Fruit fly (Drosophila melanogaster) whole organism, prepupa: ENCODE measurements around the gene Taf12.

Source experiments
- Blimp-1 ChIP-seq: fragments of 200-800 bp; sonication (Bioruptor generic); optimal IDR thresholded peaks from 3 replicates; lab custom pipeline; 2017; ENCODE audit warnings: missing biosample characterization, missing genetic modification characterization, mild to moderate bottlenecking, moderate library complexity, missing genetic modification reagents
- CG10631 ChIP-seq: fragments of 200-800 bp; sonication (Bioruptor generic); optimal IDR thresholded peaks from 2 replicates; lab custom pipeline; 2016; ENCODE audit warnings: missing biosample characterization, missing genetic modification characterization
- CG11294 ChIP-seq: fragments of 200-800 bp; sonication (Bioruptor generic); IDR thresholded peaks from 2 replicates; pipeline ENCODE4 v1.3.6; 2022; ENCODE audit warnings: missing biosample characterization, missing genetic modification characterization
- CG11762 ChIP-seq: fragments of 200-800 bp; sonication (Bioruptor generic); optimal IDR thresholded peaks from 3 replicates; lab custom pipeline; 2016; ENCODE audit warnings: missing biosample characterization, missing genetic modification characterization; ENCODE audit not compliant: insufficient read depth
- CG15336 ChIP-seq: fragments of 200-800 bp; sonication (Bioruptor generic); IDR thresholded peaks from 2 replicates; pipeline ENCODE4 v1.3.6; 2022; ENCODE audit warnings: missing biosample characterization, missing genetic modification characterization
- CG16779 ChIP-seq: fragments of 200-800 bp; sonication (Bioruptor generic); optimal IDR thresholded peaks from 3 replicates; lab custom pipeline; 2017; ENCODE audit warnings: missing biosample characterization, mild to moderate bottlenecking, missing genetic modification characterization
- CG3032 ChIP-seq: fragments of 200-800 bp; optimal IDR thresholded peaks from 2 replicates; lab custom pipeline; 2019; ENCODE audit warnings: missing biosample characterization, mild to moderate bottlenecking, missing genetic modification characterization, moderate library complexity
- CG31627 ChIP-seq: fragments of 200-800 bp; sonication (Bioruptor generic); optimal IDR thresholded peaks from 3 replicates; lab custom pipeline; 2016; ENCODE audit warnings: missing biosample characterization, missing genetic modification characterization
- CG32006 ChIP-seq: fragments of 200-800 bp; sonication (Bioruptor generic); optimal IDR thresholded peaks from 3 replicates; lab custom pipeline; 2017; ENCODE audit warnings: missing biosample characterization, mild to moderate bottlenecking, missing genetic modification characterization
- CG3919 ChIP-seq: fragments of 200-800 bp; sonication (Bioruptor generic); optimal IDR thresholded peaks from 3 replicates; lab custom pipeline; 2016; ENCODE audit warnings: missing biosample characterization, missing genetic modification characterization
- CG4318 ChIP-seq: fragments of 200-800 bp; sonication (Bioruptor generic); optimal IDR thresholded peaks from 3 replicates; lab custom pipeline; 2017; ENCODE audit warnings: missing biosample characterization, mild to moderate bottlenecking, missing genetic modification characterization
- CG6276 ChIP-seq: fragments of 200-800 bp; sonication (Bioruptor generic); optimal IDR thresholded peaks from 2 replicates; lab custom pipeline; 2017; ENCODE audit warnings: missing biosample characterization, mild to moderate bottlenecking, missing genetic modification characterization
- CG6792 ChIP-seq: fragments of 200-800 bp; sonication (Bioruptor generic); optimal IDR thresholded peaks from 3 replicates; lab custom pipeline; 2016; ENCODE audit warnings: missing biosample characterization, missing genetic modification characterization
- CG6808 ChIP-seq: fragments of 200-800 bp; sonication (Bioruptor generic); optimal IDR thresholded peaks from 3 replicates; lab custom pipeline; 2017; ENCODE audit warnings: missing biosample characterization, missing genetic modification characterization, mild to moderate bottlenecking, moderate library complexity, missing genetic modification reagents
- CG6854 ChIP-seq: fragments of 200-800 bp; sonication (Bioruptor generic); optimal IDR thresholded peaks from 2 replicates; lab custom pipeline; 2017; ENCODE audit warnings: missing biosample characterization, mild to moderate bottlenecking, missing genetic modification characterization
- CG8319 ChIP-seq: fragments of 200-800 bp; sonication (Bioruptor generic); optimal IDR thresholded peaks from 3 replicates; lab custom pipeline; 2016; ENCODE audit warnings: missing biosample characterization, missing genetic modification characterization
- CG8632 ChIP-seq: fragments of 200-800 bp; sonication (Bioruptor generic); optimal IDR thresholded peaks from 3 replicates; lab custom pipeline; 2016; ENCODE audit warnings: missing biosample characterization, missing genetic modification characterization
- Eip75B ChIP-seq: fragments of 200-800 bp; sonication (Bioruptor generic); optimal IDR thresholded peaks from 3 replicates; lab custom pipeline; 2016; ENCODE audit warnings: missing biosample characterization, missing genetic modification characterization
- Eip78C ChIP-seq: fragments of 200-800 bp; sonication (Bioruptor generic); peaks from one replicate; lab custom pipeline; 2016; ENCODE audit warnings: missing biosample characterization, missing genetic modification characterization
- Ets96B ChIP-seq: fragments of 200-800 bp; optimal IDR thresholded peaks from 2 replicates; lab custom pipeline; 2019; ENCODE audit warnings: missing biosample characterization, mild to moderate bottlenecking, missing genetic modification characterization, moderate library complexity
- Gug ChIP-seq: fragments of 200-800 bp; sonication (Bioruptor generic); IDR thresholded peaks from 2 replicates; pipeline ENCODE4 v1.3.6; 2022; ENCODE audit warnings: missing biosample characterization, missing genetic modification characterization
- Hr38 ChIP-seq: sonication (Bioruptor generic); optimal IDR thresholded peaks from 2 replicates; lab custom pipeline; 2016; ENCODE audit warnings: missing biosample characterization, missing genetic modification characterization
- Hr4 ChIP-seq: fragments of 200-800 bp; sonication (Bioruptor generic); optimal IDR thresholded peaks from 3 replicates; lab custom pipeline; 2016; ENCODE audit warnings: missing biosample characterization, missing genetic modification characterization
- Lpt ChIP-seq: fragments of 200-800 bp; sonication (Bioruptor generic); optimal IDR thresholded peaks from 3 replicates; lab custom pipeline; 2016; ENCODE audit warnings: missing biosample characterization, missing genetic modification characterization
- Met ChIP-seq: fragments of 200-800 bp; sonication (Bioruptor generic); optimal IDR thresholded peaks from 3 replicates; lab custom pipeline; 2016; ENCODE audit warnings: missing biosample characterization, missing genetic modification characterization
- OdsH ChIP-seq: fragments of 200-800 bp; sonication (Bioruptor generic); optimal IDR thresholded peaks from 3 replicates; lab custom pipeline; 2016; ENCODE audit warnings: missing biosample characterization, missing genetic modification characterization
- Smox ChIP-seq: fragments of 200-800 bp; sonication (Bioruptor generic); optimal IDR thresholded peaks from 3 replicates; lab custom pipeline; 2016; ENCODE audit warnings: missing biosample characterization, missing genetic modification characterization
- Sox102F ChIP-seq: fragments of 200-800 bp; sonication (Bioruptor generic); optimal IDR thresholded peaks from 2 replicates; lab custom pipeline; 2016; ENCODE audit warnings: missing biosample characterization, mild to moderate bottlenecking, missing genetic modification characterization
- Sox14 ChIP-seq: fragments of 200-800 bp; sonication (Bioruptor generic); optimal IDR thresholded peaks from 3 replicates; lab custom pipeline; 2016; ENCODE audit warnings: missing biosample characterization, missing genetic modification characterization
- Sox15 ChIP-seq: fragments of 200-800 bp; sonication (Bioruptor generic); optimal IDR thresholded peaks from 3 replicates; lab custom pipeline; 2016; ENCODE audit warnings: missing biosample characterization, missing genetic modification characterization
- achi ChIP-seq: fragments of 200-800 bp; sonication (Bioruptor generic); optimal IDR thresholded peaks from 3 replicates; lab custom pipeline; 2016; ENCODE audit warnings: missing biosample characterization, missing genetic modification characterization
- cyc ChIP-seq: fragments of 200-800 bp; sonication (Bioruptor generic); optimal IDR thresholded peaks from 3 replicates; lab custom pipeline; 2016; ENCODE audit warnings: missing biosample characterization, missing genetic modification characterization
- dac ChIP-seq: fragments of 200-800 bp; sonication (Bioruptor generic); optimal IDR thresholded peaks from 2 replicates; lab custom pipeline; 2017; ENCODE audit warnings: missing biosample characterization, mild to moderate bottlenecking, missing genetic modification characterization
- dsx ChIP-seq: fragments of 200-800 bp; optimal IDR thresholded peaks from 3 replicates; lab custom pipeline; 2019; ENCODE audit warnings: missing biosample characterization, mild to moderate bottlenecking, missing genetic modification characterization, moderate library complexity; ENCODE audit not compliant: poor library complexity, severe bottlenecking
- eg ChIP-seq: fragments of 200-800 bp; sonication (Bioruptor generic); IDR thresholded peaks from 3 replicates; pipeline ENCODE4 v1.3.6; 2022; ENCODE audit warnings: missing biosample characterization, missing genetic modification characterization
- esn ChIP-seq: fragments of 200-800 bp; sonication (Bioruptor generic); optimal IDR thresholded peaks from 2 replicates; lab custom pipeline; 2016; ENCODE audit warnings: missing biosample characterization, mild to moderate bottlenecking, missing genetic modification characterization, moderate library complexity
- fd85E ChIP-seq: fragments of 200-800 bp; sonication (Bioruptor generic); optimal IDR thresholded peaks from 3 replicates; lab custom pipeline; 2016; ENCODE audit warnings: missing biosample characterization, missing genetic modification characterization
- lz ChIP-seq: fragments of 200-800 bp; sonication (Bioruptor generic); optimal IDR thresholded peaks from 3 replicates; lab custom pipeline; 2016; ENCODE audit warnings: missing biosample characterization, missing genetic modification characterization
- net ChIP-seq: fragments of 200-800 bp; sonication (Bioruptor generic); optimal IDR thresholded peaks from 3 replicates; lab custom pipeline; 2016; ENCODE audit warnings: missing biosample characterization, missing genetic modification characterization
- salr ChIP-seq, 2 experiments: fragments of 200-800 bp; sonication (Bioruptor generic); optimal IDR thresholded peaks; 3 replicates each; lab custom pipeline; 2016 to 2018; ENCODE audit warnings: missing biosample characterization in 2 of 2, missing genetic modification characterization in 2 of 2, mild to moderate bottlenecking in 1 of 2
- spab ChIP-seq: fragments of 200-800 bp; sonication (Bioruptor generic); optimal IDR thresholded peaks from 2 replicates; lab custom pipeline; 2017; ENCODE audit warnings: missing biosample characterization, mild to moderate bottlenecking, missing genetic modification characterization, missing genetic modification reagents
- ss ChIP-seq, 2 experiments: fragments of 200-800 bp; sonication (Bioruptor generic); optimal IDR thresholded peaks; 2 replicates in 1 of 2; 3 replicates in 1 of 2; lab custom pipeline; 2017 to 2018; ENCODE audit warnings: mild to moderate bottlenecking in 2 of 2, missing biosample characterization in 2 of 2, missing genetic modification characterization in 2 of 2, moderate library complexity in 1 of 2
- svp ChIP-seq: fragments of 200-800 bp; sonication (Bioruptor generic); peaks from one replicate; lab custom pipeline; 2016; ENCODE audit warnings: missing biosample characterization, missing genetic modification characterization
- topi ChIP-seq: fragments of 200-800 bp; sonication (Bioruptor generic); optimal IDR thresholded peaks from 3 replicates; lab custom pipeline; 2016; ENCODE audit warnings: missing biosample characterization, missing genetic modification characterization
- vri ChIP-seq: fragments of 200-800 bp; sonication (Bioruptor generic); optimal IDR thresholded peaks from 3 replicates; lab custom pipeline; 2016; ENCODE audit warnings: missing biosample characterization, mild to moderate bottlenecking, missing genetic modification characterization

Gene Taf12

dm6 chr3R:11661712-11662111 lies 17.8 kb downstream of the Taf12 start (continued):
- TF ChIP-seq CG16779 (tag; lab: Kevin White, UChicago) (no peak), CG6276 (GFP tag; lab: Kevin White, UChicago) (peak; percentile 53), Smox (GFP tag; lab: Kevin White, UChicago) (no peak), CG10631 (GFP tag; lab: Kevin White, UChicago) (peak; percentile 43), CG32006 (GFP tag; lab: Kevin White, UChicago) (peak; percentile 64), achi (GFP tag; lab: Kevin White, UChicago) (peak; percentile 52), fd85E (GFP tag; lab: Kevin White, UChicago) (no peak), topi (GFP tag; lab: Kevin White, UChicago) (peak; percentile 6), dsx (peak; percentile 55), CG11762 (GFP tag; lab: Kevin White, UChicago) (no peak), Sox15 (GFP tag; lab: Kevin White, UChicago) (peak; percentile 11), Sox102F (GFP tag; lab: Kevin White, UChicago) (peak; percentile 5), ss (GFP tag; optimal IDR thresholded peaks at IDR 0.05; lab: Kevin White, UChicago) (peak; percentile 30 to 51), net (GFP tag; lab: Kevin White, UChicago) (peak; percentile 48), svp (GFP tag; lab: Kevin White, UChicago) (peak; percentile 70), CG31627 (GFP tag; lab: Kevin White, UChicago) (peak; percentile 11), CG15336 (GFP tag; lab: Robert Waterston, UW) (peak; percentile 81), CG3919 (peak; percentile 51), Met (GFP tag; lab: Kevin White, UChicago) (peak; percentile 32), Sox14 (GFP tag; lab: Kevin White, UChicago) (peak; percentile 37), Hr38 (GFP tag; lab: Kevin White, UChicago) (no peak), CG11294 (GFP tag; lab: Robert Waterston, UW) (peak; percentile 26; the same call in 1 of the 2 replicates), spab (GFP tag; lab: Kevin White, UChicago) (peak; percentile 41), Gug (GFP tag; lab: Robert Waterston, UW) (peak; percentile 44), Eip75B (GFP tag; lab: Kevin White, UChicago) (no peak), Eip78C (GFP tag; lab: Kevin White, UChicago) (peak; percentile 91), CG6792 (GFP tag; lab: Kevin White, UChicago) (peak; percentile 32), esn (GFP tag; lab: Kevin White, UChicago) (no peak), CG8632 (GFP tag; lab: Kevin White, UChicago) (peak; percentile 10), CG8319 (no peak), Ets96B (tag; lab: Kevin White, UChicago) (peak; percentile 43), vri (GFP tag; lab: Kevin White, UChicago) (no peak), Lpt (peak; percentile 57), salr (GFP tag; optimal IDR thresholded peaks at IDR 0.05; lab: Kevin White, UChicago) (peak in 1 of 2 experiments; percentile 3), dac (GFP tag; lab: Kevin White, UChicago) (peak; percentile 9)

dm6 chr3R:11661187-11661586 lies 18.3 kb downstream of the Taf12 start:
- TF ChIP-seq CG6276 (GFP tag; lab: Kevin White, UChicago) = peak; percentile 14
- no peak for TF ChIP-seq CG6792 (GFP tag; lab: Kevin White, UChicago)
- peak; percentile 30; the same call in 1 of the 2 replicates for TF ChIP-seq CG15336 (GFP tag; lab: Robert Waterston, UW)
- peak; percentile 8; the same call in 1 of the 3 replicates for TF ChIP-seq eg (GFP tag; lab: Robert Waterston, UW)
- no peak for TF ChIP-seq Sox14 (GFP tag; lab: Kevin White, UChicago)

DNA sequence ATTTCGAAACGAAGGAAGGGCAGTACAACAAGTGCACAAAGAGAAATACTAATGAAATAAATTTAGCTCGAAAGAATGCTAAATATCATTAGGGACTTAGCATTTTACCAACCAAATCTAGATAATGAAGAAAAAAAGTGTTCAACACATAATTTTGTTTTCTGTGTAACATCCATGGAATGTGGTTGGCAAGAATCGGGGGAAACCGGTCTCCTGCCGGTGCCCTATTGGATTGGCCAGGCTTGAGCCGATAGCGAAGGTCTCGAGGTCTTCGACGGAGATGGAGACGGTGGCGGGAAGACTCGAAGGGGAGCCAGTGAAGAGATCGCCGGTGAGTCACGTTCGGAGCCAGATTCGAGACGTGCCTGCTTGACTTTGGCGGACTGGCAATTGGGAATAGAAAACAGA lies 21.7 kb downstream of the Taf12 start:
- peak; percentile 84 for TF ChIP-seq lz (GFP tag; lab: Kevin White, UChicago)
- peak; percentile 87 for TF ChIP-seq OdsH (GFP tag; lab: Kevin White, UChicago)
- TF ChIP-seq esn (GFP tag; lab: Kevin White, UChicago) = peak; percentile 91
- peak; percentile 91 for TF ChIP-seq CG3919
- peak; percentile 89 for TF ChIP-seq Sox102F (GFP tag; lab: Kevin White, UChicago)
- peak; percentile 62 for TF ChIP-seq Sox15 (GFP tag; lab: Kevin White, UChicago)
- TF ChIP-seq CG3032 (tag; lab: Kevin White, UChicago) = peak; percentile 84
- TF ChIP-seq svp (GFP tag; lab: Kevin White, UChicago) = peak; percentile 98
- TF ChIP-seq CG6854 (GFP tag; lab: Kevin White, UChicago) = peak; percentile 69
- TF ChIP-seq spab (GFP tag; lab: Kevin White, UChicago) = peak; percentile 81
- TF ChIP-seq Sox14 (GFP tag; lab: Kevin White, UChicago) = peak; percentile 90
- TF ChIP-seq net (GFP tag; lab: Kevin White, UChicago) = peak; percentile 86
- TF ChIP-seq Blimp-1 (GFP tag; lab: Kevin White, UChicago) = peak; percentile 48
- TF ChIP-seq Smox (GFP tag; lab: Kevin White, UChicago) = peak; percentile 86
- TF ChIP-seq Hr4 = peak; percentile 60
- peak; percentile 84 for TF ChIP-seq CG6808 (GFP tag; lab: Kevin White, UChicago)
- peak; percentile 76 for TF ChIP-seq CG8632 (GFP tag; lab: Kevin White, UChicago)
- peak; percentile 57 for TF ChIP-seq Gug (GFP tag; lab: Robert Waterston, UW)
- TF ChIP-seq cyc (GFP tag; lab: Kevin White, UChicago) = peak; percentile 88
- peak; percentile 91 for TF ChIP-seq Met (GFP tag; lab: Kevin White, UChicago)
- peak; percentile 69 for TF ChIP-seq CG32006 (GFP tag; lab: Kevin White, UChicago)
- TF ChIP-seq CG4318 (GFP tag; lab: Kevin White, UChicago) = peak; percentile 25
- TF ChIP-seq CG6276 (GFP tag; lab: Kevin White, UChicago) = peak; percentile 47
- TF ChIP-seq CG11294 (GFP tag; lab: Robert Waterston, UW) = 0 out of 2 replicates have a peak, but pooled peaks have one; percentile 25
